Worm (Caenorhabditis elegans): ENCODE measurements around the gene snx-17.

DNA sequence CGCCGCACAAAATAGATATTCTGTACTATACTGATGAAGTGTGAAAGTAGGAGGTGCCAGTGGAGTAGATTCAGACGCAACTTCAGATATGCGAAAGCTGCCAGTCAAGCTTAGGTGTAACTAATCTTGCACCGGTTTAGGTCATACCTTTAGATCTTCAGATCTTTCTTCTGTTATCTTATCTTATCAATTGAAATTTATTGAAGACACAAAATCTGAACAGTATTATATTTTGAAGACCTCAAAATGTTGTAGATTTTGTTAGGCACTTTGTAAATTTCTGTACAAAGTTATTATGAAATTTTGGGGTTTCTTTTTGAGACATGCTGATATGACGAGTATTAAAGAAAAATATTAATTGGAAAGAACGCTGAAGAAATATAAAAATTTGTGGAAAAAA is 9.4 kb downstream of the snx-17 start:
- TF ChIP-seq ztf-23 (GFP tag; IDR thresholded peaks at IDR 0.05) (no peak), ztf-29 (GFP tag; IDR thresholded peaks at IDR 0.05) (no peak), flt-1 (GFP tag; IDR thresholded peaks at IDR 0.05) (no peak), tab-1 (GFP tag; IDR thresholded peaks at IDR 0.05) (no peak), med-1 (GFP tag; optimal IDR thresholded peaks at IDR 0.05; ENCODE audit: insufficient read depth) (no peak), ref-1 (GFP tag; conservative IDR thresholded peaks at IDR 0.05) (no peak)
